Worm (Caenorhabditis elegans): Measurements from ENCODE around the gene srx-13.

Gene srx-13

ce11 chrIV:1093870-1094564 lies 24.4 kb downstream of the srx-13 start, which contains the start of the genes cct-8 and Y55F3AR.2 (continued):
- TF ChIP-seq che-1 (tag; optimal IDR thresholded peaks at IDR 0.05): peak; percentile 40
- no peak for TF ChIP-seq ceh-2 (tag; optimal IDR thresholded peaks at IDR 0.05)
- TF ChIP-seq tbx-2 (tag; optimal IDR thresholded peaks at IDR 0.05): peak; percentile 81
- TF ChIP-seq unc-3 (GFP tag; conservative IDR thresholded peaks at IDR 0.05): peak; percentile 51; the same call in 1 of the 2 replicates
- peak; percentile 53 for TF ChIP-seq unc-3 (tag; optimal IDR thresholded peaks at IDR 0.05)
- TF ChIP-seq rnt-1 (tag; optimal IDR thresholded peaks at IDR 0.05): peak; percentile 67
- no peak for TF ChIP-seq nhr-11 (tag; optimal IDR thresholded peaks at IDR 0.05)
- TF ChIP-seq hlh-13 (GFP tag; optimal IDR thresholded peaks at IDR 0.05): no peak
- TF ChIP-seq fkh-10 (GFP tag; optimal IDR thresholded peaks at IDR 0.05): no peak
- peak; percentile 43 for TF ChIP-seq dve-1 (tag; optimal IDR thresholded peaks at IDR 0.05)
- TF ChIP-seq pros-1 (tag; optimal IDR thresholded peaks at IDR 0.05): no peak
- TF ChIP-seq Y22D7AL.16 (tag; optimal IDR thresholded peaks at IDR 0.05): no peak
- no peak for TF ChIP-seq fkh-6 (tag; optimal IDR thresholded peaks at IDR 0.05)
- TF ChIP-seq sox-2 (GFP tag; IDR thresholded peaks at IDR 0.05): peak; percentile 75
- TF ChIP-seq syd-9 (tag; optimal IDR thresholded peaks at IDR 0.05): peak; percentile 9
- TF ChIP-seq ref-2 (tag; optimal IDR thresholded peaks at IDR 0.05): no peak
- TF ChIP-seq mec-3 (tag; optimal IDR thresholded peaks at IDR 0.05; ENCODE audit: borderline replicate concordance): no peak
- TF ChIP-seq madf-2 (tag; optimal IDR thresholded peaks at IDR 0.05): peak; percentile 71
- TF ChIP-seq T23F11.4 (GFP tag; optimal IDR thresholded peaks at IDR 0.05): peak; percentile 44
- TF ChIP-seq K09A11.1 (tag; optimal IDR thresholded peaks at IDR 0.05; ENCODE audit: insufficient read depth): no peak
- peak; percentile 80 for TF ChIP-seq ceh-18 (tag; optimal IDR thresholded peaks at IDR 0.05)
- no peak for TF ChIP-seq fax-1 (tag; optimal IDR thresholded peaks at IDR 0.05)
- no peak for TF ChIP-seq ceh-22 (tag; optimal IDR thresholded peaks at IDR 0.05)
- TF ChIP-seq sox-4 (tag; optimal IDR thresholded peaks at IDR 0.05): no peak
- TF ChIP-seq pqm-1 (tag; optimal IDR thresholded peaks at IDR 0.05): no peak
- TF ChIP-seq ceh-14 (tag; optimal IDR thresholded peaks at IDR 0.05): peak; percentile 83
- TF ChIP-seq hlh-30 (tag; optimal IDR thresholded peaks at IDR 0.05; ENCODE audit: insufficient read depth): peak; percentile 40

- TF ChIP-seq sox-2 (GFP tag; IDR thresholded peaks at IDR 0.05) (no peak), ceh-18 (tag; optimal IDR thresholded peaks at IDR 0.05) (no peak), pax-1 (tag; optimal IDR thresholded peaks at IDR 0.05) (no peak), odd-2 (tag; optimal IDR thresholded peaks at IDR 0.05) (no peak), tbx-2 (tag; optimal IDR thresholded peaks at IDR 0.05) (no peak), ceh-31 (tag; optimal IDR thresholded peaks at IDR 0.05) (no peak), ceh-14 (tag; optimal IDR thresholded peaks at IDR 0.05) (no peak), Y22D7AL.16 (tag; optimal IDR thresholded peaks at IDR 0.05) (no peak), elt-4 (tag; optimal IDR thresholded peaks at IDR 0.05) (no peak), ceh-22 (tag; optimal IDR thresholded peaks at IDR 0.05) (no peak), ceh-19 (GFP tag; optimal IDR thresholded peaks at IDR 0.05) (no peak), ceh-45 (GFP tag; IDR thresholded peaks at IDR 0.05) (no peak), ceh-34 (tag; optimal IDR thresholded peaks at IDR 0.05) (no peak), dve-1 (tag; optimal IDR thresholded peaks at IDR 0.05) (no peak), fkh-6 (tag; optimal IDR thresholded peaks at IDR 0.05) (no peak), pha-2 (tag; optimal IDR thresholded peaks at IDR 0.05) (no peak), syd-9 (tag; optimal IDR thresholded peaks at IDR 0.05) (no peak)
These were observed 31.6 kb downstream of the srx-13 start, which contains the start of gene csn-4 for ce11 chrIV:1086913-1087312. Gene csn-4 (minus strand): TSS chrIV:1087013.

ce11 chrIV:1075484-1075883 lies 43.0 kb downstream of the srx-13 start:
- peak; percentile 96 for TF ChIP-seq elt-2 (tag; optimal IDR thresholded peaks at IDR 0.05)
- TF ChIP-seq ceh-19 (GFP tag; optimal IDR thresholded peaks at IDR 0.05): no peak

ce11 chrIV:1074069-1074468 lies 44.4 kb downstream of the srx-13 start:
- TF ChIP-seq K09A11.1 (tag; optimal IDR thresholded peaks at IDR 0.05; ENCODE audit: insufficient read depth) (no peak), C08G9.2 (tag; optimal IDR thresholded peaks at IDR 0.05) (no peak), unc-42 (tag; optimal IDR thresholded peaks at IDR 0.05) (no peak), unc-55 (GFP tag; optimal IDR thresholded peaks at IDR 0.05) (no peak), fkh-6 (tag; optimal IDR thresholded peaks at IDR 0.05) (no peak), sox-2 (GFP tag; IDR thresholded peaks at IDR 0.05) (no peak), zip-5 (tag; optimal IDR thresholded peaks at IDR 0.05) (no peak), ceh-14 (tag; optimal IDR thresholded peaks at IDR 0.05) (no peak), ceh-31 (tag; optimal IDR thresholded peaks at IDR 0.05) (no peak), ceh-2 (tag; optimal IDR thresholded peaks at IDR 0.05) (no peak), ceh-22 (tag; optimal IDR thresholded peaks at IDR 0.05) (no peak), dmd-4 (tag; optimal IDR thresholded peaks at IDR 0.05; ENCODE audit: borderline replicate concordance) (no peak), ets-4 (tag; optimal IDR thresholded peaks at IDR 0.05) (no peak), ceh-6 (GFP tag; optimal IDR thresholded peaks at IDR 0.05) (no peak), ceh-9 (tag; optimal IDR thresholded peaks at IDR 0.05) (no peak), pat-9 (tag; optimal IDR thresholded peaks at IDR 0.05) (no peak)

Data from whole organism, late embryonic.